Fruit fly (Drosophila melanogaster) whole organism, embryonic: ENCODE measurements around the gene mus302.

Experiments used
- Abd-B ChIP-seq: fragments of 200-800 bp; sonication (Bioruptor generic); optimal IDR thresholded peaks from 2 replicates; lab custom pipeline; 2018; ENCODE audit warnings: missing biosample characterization, mild to moderate bottlenecking, missing genetic modification characterization, moderate library complexity
- Ada2b ChIP-seq: fragments of 200-800 bp; sonication (Bioruptor generic); IDR thresholded peaks from 2 replicates; pipeline ENCODE4 v1.3.6; 2022; ENCODE audit warnings: missing biosample characterization, missing genetic modification characterization
- Atf6 ChIP-seq: fragments of 200-800 bp; sonication (Bioruptor generic); IDR thresholded peaks from 2 replicates; pipeline ENCODE4 v1.3.6; 2022; ENCODE audit warnings: missing biosample characterization, missing genetic modification characterization
- BEAF-32 ChIP-seq: fragments of 200-800 bp; sonication (Bioruptor generic); optimal IDR thresholded peaks from 3 replicates; lab custom pipeline; 2017; ENCODE audit warnings: missing biosample characterization, missing genetic modification characterization, mild to moderate bottlenecking, moderate library complexity, missing genetic modification reagents
- CG10147 ChIP-seq: fragments of 200-800 bp; sonication (Bioruptor generic); optimal IDR thresholded peaks from 2 replicates; lab custom pipeline; 2019; ENCODE audit warnings: missing biosample characterization, mild to moderate bottlenecking, missing genetic modification characterization, moderate library complexity
- CG15269 ChIP-seq: fragments of 200-800 bp; sonication (Bioruptor generic); optimal IDR thresholded peaks from 2 replicates; lab custom pipeline; 2018; ENCODE audit warnings: missing biosample characterization, mild to moderate bottlenecking, missing genetic modification characterization, moderate library complexity
- CG16813 ChIP-seq: fragments of 200-800 bp; sonication (Bioruptor generic); IDR thresholded peaks from 3 replicates; pipeline ENCODE4 v1.3.6; 2022; ENCODE audit warnings: missing biosample characterization, missing genetic modification characterization; ENCODE audit not compliant: partially characterized antibody
- CG17359 ChIP-seq: fragments of 200-800 bp; sonication (Bioruptor generic); optimal IDR thresholded peaks from 3 replicates; lab custom pipeline; 2018; ENCODE audit warnings: missing biosample characterization, mild to moderate bottlenecking, missing genetic modification characterization, moderate library complexity
- CG17385 ChIP-seq: fragments of 200-800 bp; sonication (Bioruptor generic); optimal IDR thresholded peaks from 3 replicates; lab custom pipeline; 2018; ENCODE audit warnings: missing biosample characterization, mild to moderate bottlenecking, missing genetic modification characterization
- CG17829 ChIP-seq: fragments of 200-800 bp; optimal IDR thresholded peaks from 2 replicates; lab custom pipeline; 2019; ENCODE audit warnings: missing biosample characterization, mild to moderate bottlenecking, missing genetic modification characterization, moderate library complexity
- CG2202 ChIP-seq: fragments of 200-800 bp; sonication (Bioruptor generic); optimal IDR thresholded peaks from 2 replicates; lab custom pipeline; 2018; ENCODE audit warnings: missing biosample characterization, mild to moderate bottlenecking, missing genetic modification characterization
- CG3065 ChIP-seq: fragments of 200-800 bp; sonication (Bioruptor generic); optimal IDR thresholded peaks from 2 replicates; lab custom pipeline; 2016; ENCODE audit warnings: missing biosample characterization, missing genetic modification characterization
- CG31224 ChIP-seq: fragments of 200-800 bp; sonication (Bioruptor generic); IDR thresholded peaks from 2 replicates; pipeline ENCODE4 v1.3.6; 2022; ENCODE audit warnings: missing biosample characterization, missing genetic modification characterization
- CG3407 ChIP-seq: fragments of 200-800 bp; sonication (Bioruptor generic); optimal IDR thresholded peaks from 2 replicates; lab custom pipeline; 2018; ENCODE audit warnings: missing biosample characterization, mild to moderate bottlenecking, missing genetic modification characterization
- CG34422 ChIP-seq: fragments of 200-800 bp; sonication (Bioruptor generic); IDR thresholded peaks from 3 replicates; pipeline ENCODE4 v1.3.6; 2022; ENCODE audit warnings: missing biosample characterization, missing genetic modification characterization
- CG3847 ChIP-seq: fragments of 200-800 bp; sonication (Bioruptor generic); IDR thresholded peaks from 2 replicates; pipeline ENCODE4 v1.3.6; 2022; ENCODE audit warnings: missing biosample characterization, missing genetic modification characterization
- CG4424 ChIP-seq: fragments of 200-800 bp; sonication (Bioruptor generic); optimal IDR thresholded peaks from 3 replicates; lab custom pipeline; 2016; ENCODE audit warnings: missing biosample characterization, missing genetic modification characterization
- CG4854 ChIP-seq: fragments of 200-800 bp; sonication (Bioruptor generic); optimal IDR thresholded peaks from 2 replicates; lab custom pipeline; 2016; ENCODE audit warnings: missing biosample characterization, missing genetic modification characterization, inconsistent platforms
- CG5180 ChIP-seq: fragments of 200-800 bp; sonication (Bioruptor generic); optimal IDR thresholded peaks from 3 replicates; lab custom pipeline; 2017; ENCODE audit warnings: missing biosample characterization, missing genetic modification characterization, mild to moderate bottlenecking, moderate library complexity, missing genetic modification reagents
- CG6854 ChIP-seq: fragments of 200-800 bp; sonication (Bioruptor generic); optimal IDR thresholded peaks from 3 replicates; lab custom pipeline; 2017; ENCODE audit warnings: missing biosample characterization, mild to moderate bottlenecking, missing genetic modification characterization
- CG7372 ChIP-seq: fragments of 200-800 bp; sonication (Bioruptor generic); IDR thresholded peaks from 2 replicates; pipeline ENCODE4 v1.3.6; 2022; ENCODE audit warnings: missing biosample characterization, missing genetic modification characterization
- Chrac-16 ChIP-seq: fragments of 200-800 bp; sonication (Bioruptor generic); optimal IDR thresholded peaks from 3 replicates; lab custom pipeline; 2016; ENCODE audit warnings: missing biosample characterization, missing genetic modification characterization
- D19B ChIP-seq: fragments of 200-800 bp; sonication (Bioruptor generic); optimal IDR thresholded peaks from 2 replicates; lab custom pipeline; 2017; ENCODE audit warnings: missing biosample characterization, mild to moderate bottlenecking, missing genetic modification characterization
- Dip3 ChIP-seq: fragments of 200-800 bp; sonication (Bioruptor generic); optimal IDR thresholded peaks from 3 replicates; lab custom pipeline; 2016; ENCODE audit warnings: missing biosample characterization, missing genetic modification characterization
- Ets97D ChIP-seq: fragments of 200-800 bp; sonication (Bioruptor generic); optimal IDR thresholded peaks from 3 replicates; lab custom pipeline; 2016; ENCODE audit warnings: missing biosample characterization, missing genetic modification characterization
- H15 ChIP-seq: fragments of 200-800 bp; sonication (Bioruptor generic); IDR thresholded peaks from 3 replicates; pipeline ENCODE4 v1.3.6; 2022; ENCODE audit warnings: missing biosample characterization, missing genetic modification characterization
- Hey ChIP-seq: fragments of 200-800 bp; sonication (Bioruptor generic); optimal IDR thresholded peaks from 3 replicates; lab custom pipeline; 2018; ENCODE audit warnings: missing biosample characterization, mild to moderate bottlenecking, missing genetic modification characterization
- HmgZ ChIP-seq: fragments of 200-800 bp; sonication (Bioruptor generic); optimal IDR thresholded peaks from 2 replicates; lab custom pipeline; 2018; ENCODE audit warnings: missing biosample characterization, mild to moderate bottlenecking, missing genetic modification characterization
- Hsf ChIP-seq: fragments of 200-800 bp; sonication (Bioruptor generic); optimal IDR thresholded peaks from 3 replicates; lab custom pipeline; 2016; ENCODE audit warnings: missing biosample characterization, missing genetic modification characterization
- Med ChIP-seq: fragments of 200-800 bp; sonication (Bioruptor generic); peaks from one replicate; lab custom pipeline; 2016; ENCODE audit warnings: missing biosample characterization, missing genetic modification characterization, mild to moderate bottlenecking, inconsistent platforms, moderate library complexity
- NFAT ChIP-seq: fragments of 200-800 bp; sonication (Bioruptor generic); IDR thresholded peaks from 2 replicates; pipeline ENCODE4 v1.3.6; 2022; ENCODE audit warnings: missing biosample characterization, missing genetic modification characterization
- NfI ChIP-seq: fragments of 200-800 bp; sonication (Bioruptor generic); optimal IDR thresholded peaks from 3 replicates; lab custom pipeline; 2018; ENCODE audit warnings: missing biosample characterization, mild to moderate bottlenecking, missing genetic modification characterization, moderate library complexity
- ash1 ChIP-seq: fragments of 200-800 bp; sonication (Bioruptor generic); optimal IDR thresholded peaks from 2 replicates; lab custom pipeline; 2018; ENCODE audit warnings: missing biosample characterization, mild to moderate bottlenecking, missing genetic modification characterization
- bcd ChIP-seq: fragments of 200-800 bp; sonication (Bioruptor generic); optimal IDR thresholded peaks from 2 replicates; lab custom pipeline; 2017; ENCODE audit warnings: missing biosample characterization, mild to moderate bottlenecking, missing genetic modification characterization
- dpn ChIP-seq, 2 experiments: fragments of 200-800 bp; sonication (Bioruptor generic); optimal IDR thresholded peaks; 3 replicates each; lab custom pipeline; 2016; ENCODE audit warnings: missing biosample characterization in 2 of 2, missing genetic modification characterization in 2 of 2
- dysf ChIP-seq: fragments of 200-800 bp; sonication (Bioruptor generic); IDR thresholded peaks from 3 replicates; pipeline ENCODE4 v1.3.6; 2022; ENCODE audit warnings: missing biosample characterization, missing genetic modification characterization
- esg ChIP-seq: fragments of 200-800 bp; sonication (Bioruptor generic); conservative IDR thresholded peaks from 2 replicates; pipeline ENCODE4 v1.3.6; 2022; ENCODE audit warnings: missing biosample characterization, missing genetic modification characterization
- her ChIP-seq: fragments of 200-800 bp; sonication (Bioruptor generic); optimal IDR thresholded peaks from 2 replicates; lab custom pipeline; 2016; ENCODE audit warnings: missing biosample characterization, missing genetic modification characterization
- mam ChIP-seq: fragments of 200-800 bp; sonication (Bioruptor generic); optimal IDR thresholded peaks from 3 replicates; lab custom pipeline; 2016; ENCODE audit warnings: missing biosample characterization, missing genetic modification characterization
- nom ChIP-seq: fragments of 200-800 bp; sonication (Bioruptor generic); optimal IDR thresholded peaks from 2 replicates; lab custom pipeline; 2017; ENCODE audit warnings: missing biosample characterization, missing genetic modification characterization, mild to moderate bottlenecking, moderate library complexity, missing genetic modification reagents
- pho ChIP-seq: fragments of 200-800 bp; sonication (Bioruptor generic); optimal IDR thresholded peaks from 2 replicates; lab custom pipeline; 2016; ENCODE audit warnings: missing biosample characterization, missing genetic modification characterization
- phol ChIP-seq: fragments of 200-800 bp; sonication (Bioruptor generic); optimal IDR thresholded peaks from 3 replicates; lab custom pipeline; 2018; ENCODE audit warnings: missing biosample characterization, mild to moderate bottlenecking, missing genetic modification characterization, moderate library complexity
- sisA ChIP-seq: fragments of 200-800 bp; sonication (Bioruptor generic); IDR thresholded peaks from 2 replicates; pipeline ENCODE4 v1.3.6; 2022; ENCODE audit warnings: missing biosample characterization, missing genetic modification characterization
- slbo ChIP-seq: fragments of 200-800 bp; sonication (Bioruptor generic); IDR thresholded peaks from 2 replicates; pipeline ENCODE4 v1.3.6; 2022; ENCODE audit warnings: missing biosample characterization, missing genetic modification characterization

The mus302 gene

dm6 chr3L:16805806-16806719, 26.5 kb upstream of the mus302 start (continued):
- TF ChIP-seq CG17829 (tag; lab: Kevin White, UChicago) (peak; percentile 27), nom (GFP tag; lab: Kevin White, UChicago) (no peak), CG31224 (GFP tag; lab: Robert Waterston, UW) (no peak), NfI (peak; percentile 24), esg (peak; percentile 36; the same call in 1 of the 2 replicates), mam (GFP tag; lab: Kevin White, UChicago) (peak; percentile 51), CG6854 (GFP tag; lab: Kevin White, UChicago) (peak; percentile 39), CG5180 (GFP tag; lab: Kevin White, UChicago) (no peak), CG3407 (GFP tag; lab: Kevin White, UChicago) (no peak), NFAT (GFP tag; lab: Robert Waterston, UW) (peak; percentile 13; the same call in 1 of the 2 replicates), Med (GFP tag; lab: Kevin White, UChicago) (peak; percentile 72), CG17385 (GFP tag; lab: Kevin White, UChicago) (peak; percentile 83), dysf (GFP tag; lab: Robert Waterston, UW) (peak; percentile 63; the same call in 2 of the 3 replicates), CG15269 (tag; lab: Kevin White, UChicago) (peak; percentile 59), Hey (tag; lab: Kevin White, UChicago) (no peak), ash1 (GFP tag; lab: Kevin White, UChicago) (no peak), HmgZ (tag; lab: Kevin White, UChicago) (peak; percentile 26), slbo (GFP tag; lab: Robert Waterston, UW) (peak; percentile 65), D19B (GFP tag; lab: Kevin White, UChicago) (no peak), H15 (GFP tag; lab: Robert Waterston, UW) (no peak), bcd (GFP tag; lab: Kevin White, UChicago) (peak; percentile 44), Ets97D (GFP tag; lab: Kevin White, UChicago) (no peak), Abd-B (GFP tag; lab: Kevin White, UChicago) (no peak), CG10147 (GFP tag; lab: Kevin White, UChicago) (peak; percentile 53), Ada2b (GFP tag; lab: Robert Waterston, UW) (no peak), CG4854 (GFP tag; lab: Kevin White, UChicago) (no peak), CG3847 (GFP tag; lab: Robert Waterston, UW) (no peak; the same call in 1 of the 2 replicates), phol (tag; lab: Kevin White, UChicago) (peak; percentile 43), dpn (GFP tag; optimal IDR thresholded peaks at IDR 0.05; lab: Kevin White, UChicago) (peak in 1 of 2 experiments; percentile 19), pho (GFP tag; lab: Kevin White, UChicago) (peak; percentile 23), CG17359 (tag; lab: Kevin White, UChicago) (peak; percentile 49), CG4424 (GFP tag; lab: Kevin White, UChicago) (peak; percentile 29), her (GFP tag; lab: Kevin White, UChicago) (no peak), Dip3 (GFP tag; lab: Kevin White, UChicago) (peak; percentile 59), CG16813 (GFP tag; lab: Robert Waterston, UW) (no peak), CG3065 (GFP tag; lab: Kevin White, UChicago) (no peak), CG7372 (GFP tag; lab: Robert Waterston, UW) (no peak), Hsf (GFP tag; lab: Kevin White, UChicago) (peak; percentile 58), sisA (GFP tag; lab: Robert Waterston, UW) (peak; percentile 51), Atf6 (GFP tag; lab: Robert Waterston, UW) (peak; percentile 70), BEAF-32 (no peak), CG34422 (GFP tag; lab: Robert Waterston, UW) (0 out of 3 replicates have a peak, but pooled peaks have one; percentile 18), Chrac-16 (GFP tag; lab: Kevin White, UChicago) (no peak), CG2202 (tag; lab: Kevin White, UChicago) (peak; percentile 44)
- TF ChIP-seq, all 482 proteins: peak for 181
